Fruit fly (Drosophila melanogaster): ENCODE data around the gene CG31821.

Gene CG31821

dm6 chr2L:15902310-15902709 lies at the start of gene CG31821:
Gene CG31821, minus strand, starts transcription at chr2L:15902410.
- TF ChIP-seq CG17801 (GFP tag; optimal IDR thresholded peaks at IDR 0.05; ENCODE audit: partially characterized antibody) = no peak

DNA sequence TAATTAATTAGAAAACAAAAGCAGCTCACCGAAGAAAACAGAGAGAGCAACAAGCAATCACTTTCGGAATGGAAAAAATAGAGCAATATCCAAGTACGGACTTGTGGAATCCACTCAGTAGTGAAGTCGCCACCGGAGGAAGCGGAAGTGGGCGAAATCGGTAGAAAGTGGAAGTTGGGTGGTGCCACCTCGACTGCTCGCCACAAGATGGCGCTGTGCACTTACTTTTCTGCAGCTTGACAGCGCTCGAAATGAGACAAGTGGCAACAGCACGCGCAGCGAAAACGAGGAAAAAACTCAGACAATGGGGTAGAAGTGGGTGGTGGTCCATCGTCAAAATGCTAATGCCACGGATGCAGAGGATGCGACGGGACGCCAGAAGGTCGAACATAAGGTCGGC lies 47.2 kb upstream of the CG31821 start:
- no peak for TF ChIP-seq CG17801 (GFP tag; optimal IDR thresholded peaks at IDR 0.05; ENCODE audit: partially characterized antibody)

dm6 chr2L:15941141-15941540 lies 38.9 kb upstream of the CG31821 start, which contains the start of gene CG12448:
Gene CG12448, plus strand, starts transcription at chr2L:15941441.
- TF ChIP-seq CG17801 (GFP tag; optimal IDR thresholded peaks at IDR 0.05; ENCODE audit: partially characterized antibody) = no peak

- TF ChIP-seq CG17801 (GFP tag; optimal IDR thresholded peaks at IDR 0.05; ENCODE audit: partially characterized antibody) = no peak
Measured at dm6 chr2L:15936138-15936537, 33.9 kb upstream of the CG31821 start.

DNA sequence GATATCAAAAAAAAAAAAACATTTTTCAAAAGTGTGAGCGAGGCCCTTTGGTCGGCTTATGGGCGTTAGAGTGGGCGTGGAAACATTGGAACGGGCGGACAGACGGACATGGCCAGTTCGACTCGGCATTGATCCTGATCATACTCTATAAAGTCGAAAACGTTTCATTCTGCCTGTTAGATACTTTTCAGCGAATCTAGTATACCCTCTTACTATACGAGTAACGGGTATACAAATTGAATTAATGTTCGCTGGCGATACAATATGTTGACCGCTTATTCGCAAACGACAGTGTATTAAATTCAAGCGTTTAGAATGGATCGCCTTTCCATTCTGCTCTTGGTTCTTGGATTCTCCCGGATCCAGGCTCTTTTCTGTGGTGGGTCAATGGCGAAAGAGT lies 20.9 kb upstream of the CG31821 start, which contains the start of gene CG4793:
CG4793 (plus strand) TSS at position 301 of the 400 bp plus-strand sequence.
- no peak for TF ChIP-seq CG17801 (GFP tag; optimal IDR thresholded peaks at IDR 0.05; ENCODE audit: partially characterized antibody)

dm6 chr2L:15916588-15916987 lies 14.4 kb upstream of the CG31821 start, which contains the start of gene CG13244:
Gene CG13244, plus strand, starts transcription at chr2L:15916888.
- TF ChIP-seq CG17801 (GFP tag; optimal IDR thresholded peaks at IDR 0.05; ENCODE audit: partially characterized antibody) = no peak

dm6 chr2L:15913674-15914037 lies 11.4 kb upstream of the CG31821 start:
- peak; percentile 23 for TF ChIP-seq CG17801 (GFP tag; optimal IDR thresholded peaks at IDR 0.05; ENCODE audit: partially characterized antibody)

- peak; percentile 9 for TF ChIP-seq CG17801 (GFP tag; optimal IDR thresholded peaks at IDR 0.05; ENCODE audit: partially characterized antibody)
Measured at dm6 chr2L:15912901-15913673, 10.9 kb upstream of the CG31821 start.

dm6 chr2L:15912008-15912900 lies 10.0 kb upstream of the CG31821 start:
- TF ChIP-seq CG17801 (GFP tag; optimal IDR thresholded peaks at IDR 0.05; ENCODE audit: partially characterized antibody) = peak; percentile 92

dm6 chr2L:15911591-15912007 lies 9.4 kb upstream of the CG31821 start:
- no peak for TF ChIP-seq CG17801 (GFP tag; optimal IDR thresholded peaks at IDR 0.05; ENCODE audit: partially characterized antibody)

DNA sequence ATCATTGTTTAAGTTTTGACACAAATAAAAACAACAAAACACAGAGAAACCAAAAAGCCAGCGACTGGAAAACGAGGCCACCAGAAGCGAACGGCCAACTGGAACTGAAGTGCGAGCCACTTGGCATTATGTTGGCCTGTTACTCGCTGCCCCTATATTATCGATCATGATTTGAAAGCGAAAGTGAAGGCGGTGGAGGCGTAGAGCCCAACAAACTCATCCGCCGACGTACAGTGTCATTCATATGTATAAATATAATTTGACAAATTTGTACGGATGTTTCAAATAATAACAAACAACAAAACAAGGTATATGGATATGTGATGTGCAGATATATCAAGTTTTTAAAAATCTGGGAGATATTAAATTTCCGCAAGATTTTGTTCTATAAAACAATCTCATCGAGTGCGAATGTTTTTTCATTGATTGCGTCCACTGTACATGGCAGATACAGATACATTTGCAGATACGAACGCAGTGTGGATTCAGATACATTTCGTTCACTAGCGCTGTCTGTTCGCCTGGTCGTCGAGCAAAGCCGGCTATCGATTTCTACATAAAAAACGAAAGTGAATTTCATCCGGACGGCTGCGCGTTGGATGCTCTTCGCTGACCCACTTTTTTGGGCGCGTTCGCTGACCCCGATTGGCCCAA lies 8.9 kb upstream of the CG31821 start:
- TF ChIP-seq CG17801 (GFP tag; optimal IDR thresholded peaks at IDR 0.05; ENCODE audit: partially characterized antibody) = peak; percentile 71

DNA sequence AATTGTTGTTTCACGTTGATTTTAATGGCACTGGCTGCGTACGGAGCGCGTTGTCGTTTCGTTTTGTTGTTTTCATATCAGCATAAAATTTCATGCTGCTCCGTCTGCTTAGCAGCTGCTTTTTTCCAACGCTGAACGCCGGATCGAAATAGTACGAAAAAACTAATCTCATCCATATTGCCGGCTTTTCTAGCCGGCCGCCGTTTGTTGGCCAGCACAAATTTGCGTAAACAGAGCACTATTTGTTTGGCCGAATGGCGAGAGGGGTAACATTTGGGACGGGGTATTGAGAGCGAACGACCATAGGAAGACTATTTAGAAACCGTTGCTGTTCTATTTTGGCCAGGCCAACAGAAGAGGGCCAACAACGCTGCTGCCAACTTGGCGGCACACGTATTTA lies 7.6 kb upstream of the CG31821 start:
- no peak for TF ChIP-seq CG17801 (GFP tag; optimal IDR thresholded peaks at IDR 0.05; ENCODE audit: partially characterized antibody)

- TF ChIP-seq CG17801 (GFP tag; optimal IDR thresholded peaks at IDR 0.05; ENCODE audit: partially characterized antibody) = no peak
Measured at dm6 chr2L:15909277-15909674, 7.1 kb upstream of the CG31821 start.

DNA sequence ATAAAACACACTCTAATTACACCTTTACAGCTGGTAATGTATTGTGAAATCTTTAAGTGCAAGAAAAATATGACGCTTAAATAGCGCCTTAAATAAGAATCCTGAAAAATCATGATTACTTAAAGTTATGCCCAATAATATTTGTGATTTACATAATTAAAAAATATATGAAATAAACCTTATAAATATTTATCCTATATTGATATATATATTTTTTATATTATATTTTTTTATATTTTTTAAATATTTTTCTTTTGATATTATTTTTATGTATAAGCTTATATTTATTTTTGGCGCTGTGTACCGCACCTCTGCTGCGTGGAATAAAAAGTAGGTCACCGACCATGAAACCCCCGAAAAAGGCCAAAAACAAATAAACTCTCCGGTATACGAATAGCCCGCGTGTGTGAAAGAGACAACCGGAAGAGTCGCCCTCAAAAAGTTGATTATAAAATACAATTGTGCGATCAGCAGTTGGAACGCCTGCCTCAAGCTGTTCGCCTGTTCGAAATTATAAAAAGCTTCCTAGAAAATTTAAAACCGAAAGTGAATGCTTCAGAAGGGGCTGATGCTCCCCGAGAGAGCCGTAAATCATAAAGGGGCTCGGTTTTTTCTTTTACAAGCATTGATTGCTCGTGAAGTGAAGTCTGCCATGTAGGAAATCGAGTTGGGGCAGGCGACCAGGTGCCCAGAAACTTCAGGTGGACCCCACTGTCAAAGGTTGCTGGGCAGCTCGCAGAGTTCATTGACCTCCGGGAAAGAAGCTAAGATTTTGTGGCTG lies 6.5 kb upstream of the CG31821 start:
- TF ChIP-seq CG17801 (GFP tag; optimal IDR thresholded peaks at IDR 0.05; ENCODE audit: partially characterized antibody) = peak; percentile 63

Measured in ovary, adult (tissue).